Fruit fly (Drosophila melanogaster) whole organism, prepupa: ENCODE results near the gene Enoph.

Experiments
- Blimp-1 ChIP-seq: fragments of 200-800 bp; sonication (Bioruptor generic); optimal IDR thresholded peaks from 3 replicates; lab custom pipeline; 2017; ENCODE audit warnings: missing biosample characterization, missing genetic modification characterization, mild to moderate bottlenecking, moderate library complexity, missing genetic modification reagents
- CG10631 ChIP-seq: fragments of 200-800 bp; sonication (Bioruptor generic); optimal IDR thresholded peaks from 2 replicates; lab custom pipeline; 2016; ENCODE audit warnings: missing biosample characterization, missing genetic modification characterization
- CG11762 ChIP-seq: fragments of 200-800 bp; sonication (Bioruptor generic); optimal IDR thresholded peaks from 3 replicates; lab custom pipeline; 2016; ENCODE audit warnings: missing biosample characterization, missing genetic modification characterization; ENCODE audit not compliant: insufficient read depth
- CG15336 ChIP-seq: fragments of 200-800 bp; sonication (Bioruptor generic); IDR thresholded peaks from 2 replicates; pipeline ENCODE4 v1.3.6; 2022; ENCODE audit warnings: missing biosample characterization, missing genetic modification characterization
- CG3032 ChIP-seq: fragments of 200-800 bp; optimal IDR thresholded peaks from 2 replicates; lab custom pipeline; 2019; ENCODE audit warnings: missing biosample characterization, mild to moderate bottlenecking, missing genetic modification characterization, moderate library complexity
- CG31627 ChIP-seq: fragments of 200-800 bp; sonication (Bioruptor generic); optimal IDR thresholded peaks from 3 replicates; lab custom pipeline; 2016; ENCODE audit warnings: missing biosample characterization, missing genetic modification characterization
- CG32006 ChIP-seq: fragments of 200-800 bp; sonication (Bioruptor generic); optimal IDR thresholded peaks from 3 replicates; lab custom pipeline; 2017; ENCODE audit warnings: missing biosample characterization, mild to moderate bottlenecking, missing genetic modification characterization
- CG34406 ChIP-seq: fragments of 200-800 bp; sonication (Bioruptor generic); optimal IDR thresholded peaks from 3 replicates; lab custom pipeline; 2016; ENCODE audit warnings: missing biosample characterization, missing genetic modification characterization
- CG3919 ChIP-seq: fragments of 200-800 bp; sonication (Bioruptor generic); optimal IDR thresholded peaks from 3 replicates; lab custom pipeline; 2016; ENCODE audit warnings: missing biosample characterization, missing genetic modification characterization
- CG4318 ChIP-seq: fragments of 200-800 bp; sonication (Bioruptor generic); optimal IDR thresholded peaks from 3 replicates; lab custom pipeline; 2017; ENCODE audit warnings: missing biosample characterization, mild to moderate bottlenecking, missing genetic modification characterization
- CG6163 ChIP-seq: fragments of 200-800 bp; sonication (Bioruptor generic); IDR thresholded peaks from 3 replicates; pipeline ENCODE4 v1.3.6; 2022; ENCODE audit warnings: missing biosample characterization, missing genetic modification characterization
- CG6792 ChIP-seq: fragments of 200-800 bp; sonication (Bioruptor generic); optimal IDR thresholded peaks from 3 replicates; lab custom pipeline; 2016; ENCODE audit warnings: missing biosample characterization, missing genetic modification characterization
- CG6808 ChIP-seq: fragments of 200-800 bp; sonication (Bioruptor generic); optimal IDR thresholded peaks from 3 replicates; lab custom pipeline; 2017; ENCODE audit warnings: missing biosample characterization, missing genetic modification characterization, mild to moderate bottlenecking, moderate library complexity, missing genetic modification reagents
- CG7368 ChIP-seq: fragments of 200-800 bp; sonication (Bioruptor generic); optimal IDR thresholded peaks from 3 replicates; lab custom pipeline; 2016; ENCODE audit warnings: missing biosample characterization, missing genetic modification characterization
- CG8119 ChIP-seq: fragments of 200-800 bp; sonication (Bioruptor generic); IDR thresholded peaks from 3 replicates; pipeline ENCODE4 v1.3.6; 2022; ENCODE audit warnings: missing biosample characterization, missing genetic modification characterization
- CG8319 ChIP-seq: fragments of 200-800 bp; sonication (Bioruptor generic); optimal IDR thresholded peaks from 3 replicates; lab custom pipeline; 2016; ENCODE audit warnings: missing biosample characterization, missing genetic modification characterization
- CG8632 ChIP-seq: fragments of 200-800 bp; sonication (Bioruptor generic); optimal IDR thresholded peaks from 3 replicates; lab custom pipeline; 2016; ENCODE audit warnings: missing biosample characterization, missing genetic modification characterization
- CG9139 ChIP-seq: fragments of 200-800 bp; sonication (Bioruptor generic); optimal IDR thresholded peaks from 3 replicates; lab custom pipeline; 2017; ENCODE audit warnings: missing biosample characterization, mild to moderate bottlenecking, missing genetic modification characterization
- Eip75B ChIP-seq: fragments of 200-800 bp; sonication (Bioruptor generic); optimal IDR thresholded peaks from 3 replicates; lab custom pipeline; 2016; ENCODE audit warnings: missing biosample characterization, missing genetic modification characterization
- Eip78C ChIP-seq: fragments of 200-800 bp; sonication (Bioruptor generic); peaks from one replicate; lab custom pipeline; 2016; ENCODE audit warnings: missing biosample characterization, missing genetic modification characterization
- Eip93F ChIP-seq: fragments of 200-800 bp; sonication (Bioruptor generic); optimal IDR thresholded peaks from 2 replicates; lab custom pipeline; 2016; ENCODE audit warnings: missing biosample characterization, mild to moderate bottlenecking, missing genetic modification characterization
- Ets96B ChIP-seq: fragments of 200-800 bp; optimal IDR thresholded peaks from 2 replicates; lab custom pipeline; 2019; ENCODE audit warnings: missing biosample characterization, mild to moderate bottlenecking, missing genetic modification characterization, moderate library complexity
- Gug ChIP-seq: fragments of 200-800 bp; sonication (Bioruptor generic); IDR thresholded peaks from 2 replicates; pipeline ENCODE4 v1.3.6; 2022; ENCODE audit warnings: missing biosample characterization, missing genetic modification characterization
- Hr38 ChIP-seq: sonication (Bioruptor generic); optimal IDR thresholded peaks from 2 replicates; lab custom pipeline; 2016; ENCODE audit warnings: missing biosample characterization, missing genetic modification characterization
- Hr39 ChIP-seq: fragments of 200-800 bp; sonication (Bioruptor generic); optimal IDR thresholded peaks from 2 replicates; lab custom pipeline; 2016; ENCODE audit warnings: missing biosample characterization, missing genetic modification characterization
- Hr4 ChIP-seq: fragments of 200-800 bp; sonication (Bioruptor generic); optimal IDR thresholded peaks from 3 replicates; lab custom pipeline; 2016; ENCODE audit warnings: missing biosample characterization, missing genetic modification characterization
- Lpt ChIP-seq: fragments of 200-800 bp; sonication (Bioruptor generic); optimal IDR thresholded peaks from 3 replicates; lab custom pipeline; 2016; ENCODE audit warnings: missing biosample characterization, missing genetic modification characterization
- OdsH ChIP-seq: fragments of 200-800 bp; sonication (Bioruptor generic); optimal IDR thresholded peaks from 3 replicates; lab custom pipeline; 2016; ENCODE audit warnings: missing biosample characterization, missing genetic modification characterization
- Sox14 ChIP-seq: fragments of 200-800 bp; sonication (Bioruptor generic); optimal IDR thresholded peaks from 3 replicates; lab custom pipeline; 2016; ENCODE audit warnings: missing biosample characterization, missing genetic modification characterization
- achi ChIP-seq: fragments of 200-800 bp; sonication (Bioruptor generic); optimal IDR thresholded peaks from 3 replicates; lab custom pipeline; 2016; ENCODE audit warnings: missing biosample characterization, missing genetic modification characterization
- acj6 ChIP-seq: fragments of 200-800 bp; sonication (Bioruptor generic); optimal IDR thresholded peaks from 3 replicates; lab custom pipeline; 2016; ENCODE audit warnings: missing biosample characterization, missing genetic modification characterization
- cyc ChIP-seq: fragments of 200-800 bp; sonication (Bioruptor generic); optimal IDR thresholded peaks from 3 replicates; lab custom pipeline; 2016; ENCODE audit warnings: missing biosample characterization, missing genetic modification characterization
- dsx ChIP-seq: fragments of 200-800 bp; optimal IDR thresholded peaks from 3 replicates; lab custom pipeline; 2019; ENCODE audit warnings: missing biosample characterization, mild to moderate bottlenecking, missing genetic modification characterization, moderate library complexity; ENCODE audit not compliant: poor library complexity, severe bottlenecking
- eg ChIP-seq: fragments of 200-800 bp; sonication (Bioruptor generic); IDR thresholded peaks from 3 replicates; pipeline ENCODE4 v1.3.6; 2022; ENCODE audit warnings: missing biosample characterization, missing genetic modification characterization
- esn ChIP-seq: fragments of 200-800 bp; sonication (Bioruptor generic); optimal IDR thresholded peaks from 2 replicates; lab custom pipeline; 2016; ENCODE audit warnings: missing biosample characterization, mild to moderate bottlenecking, missing genetic modification characterization, moderate library complexity
- fd59A ChIP-seq: fragments of 200-800 bp; sonication (Bioruptor generic); optimal IDR thresholded peaks from 2 replicates; lab custom pipeline; 2017; ENCODE audit warnings: missing biosample characterization, mild to moderate bottlenecking, missing genetic modification characterization, missing genetic modification reagents
- fkh ChIP-seq: fragments of 200-800 bp; sonication (Bioruptor generic); optimal IDR thresholded peaks from 3 replicates; lab custom pipeline; 2017; ENCODE audit warnings: missing biosample characterization, mild to moderate bottlenecking, missing genetic modification characterization, moderate library complexity
- lz ChIP-seq: fragments of 200-800 bp; sonication (Bioruptor generic); optimal IDR thresholded peaks from 3 replicates; lab custom pipeline; 2016; ENCODE audit warnings: missing biosample characterization, missing genetic modification characterization
- net ChIP-seq: fragments of 200-800 bp; sonication (Bioruptor generic); optimal IDR thresholded peaks from 3 replicates; lab custom pipeline; 2016; ENCODE audit warnings: missing biosample characterization, missing genetic modification characterization
- pdm3 ChIP-seq: fragments of 200-800 bp; sonication (Bioruptor generic); optimal IDR thresholded peaks from 3 replicates; lab custom pipeline; 2016; ENCODE audit warnings: missing biosample characterization, missing genetic modification characterization
- salr ChIP-seq, 2 experiments: fragments of 200-800 bp; sonication (Bioruptor generic); optimal IDR thresholded peaks; 3 replicates each; lab custom pipeline; 2016 to 2018; ENCODE audit warnings: missing biosample characterization in 2 of 2, missing genetic modification characterization in 2 of 2, mild to moderate bottlenecking in 1 of 2
- spab ChIP-seq: fragments of 200-800 bp; sonication (Bioruptor generic); optimal IDR thresholded peaks from 2 replicates; lab custom pipeline; 2017; ENCODE audit warnings: missing biosample characterization, mild to moderate bottlenecking, missing genetic modification characterization, missing genetic modification reagents
- ss ChIP-seq, 2 experiments: fragments of 200-800 bp; sonication (Bioruptor generic); optimal IDR thresholded peaks; 2 replicates in 1 of 2; 3 replicates in 1 of 2; lab custom pipeline; 2017 to 2018; ENCODE audit warnings: mild to moderate bottlenecking in 2 of 2, missing biosample characterization in 2 of 2, missing genetic modification characterization in 2 of 2, moderate library complexity in 1 of 2
- vri ChIP-seq: fragments of 200-800 bp; sonication (Bioruptor generic); optimal IDR thresholded peaks from 3 replicates; lab custom pipeline; 2016; ENCODE audit warnings: missing biosample characterization, mild to moderate bottlenecking, missing genetic modification characterization

Enoph gene

DNA sequence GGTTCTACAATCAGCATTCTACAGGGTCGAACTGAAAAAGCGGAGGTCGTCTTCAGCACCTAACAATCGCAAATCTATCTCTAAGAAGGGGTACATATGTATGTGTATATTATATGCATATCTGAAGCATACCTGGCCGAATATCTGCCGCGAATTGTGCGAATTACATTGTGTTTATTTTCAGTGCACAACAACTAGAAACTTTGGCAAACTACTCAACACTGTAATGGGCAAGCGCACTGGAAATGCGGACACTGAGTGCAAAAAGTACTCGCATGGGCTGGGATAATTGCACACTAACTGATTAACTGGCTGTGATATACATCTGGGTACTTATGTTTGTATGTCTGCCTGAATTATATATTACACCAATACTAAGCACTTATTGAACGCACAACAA lies 14.3 kb upstream of the Enoph start:
- TF ChIP-seq fd59A (no peak), dsx (GFP tag; lab: Kevin White, UChicago) (peak; percentile 54), Hr4 (peak; percentile 56), CG8632 (GFP tag; lab: Kevin White, UChicago) (no peak), CG6808 (GFP tag; lab: Kevin White, UChicago) (peak; percentile 48), CG31627 (GFP tag; lab: Kevin White, UChicago) (peak; percentile 8), CG8119 (no peak), fkh (no peak), Blimp-1 (no peak), CG32006 (no peak), CG34406 (GFP tag; lab: Kevin White, UChicago) (no peak), CG6792 (peak; percentile 30), eg (GFP tag; lab: Robert Waterston, UW) (no peak), Eip93F (GFP tag; lab: Kevin White, UChicago) (no peak), CG10631 (GFP tag; lab: Kevin White, UChicago) (peak; percentile 17), Hr39 (no peak), CG4318 (GFP tag; lab: Kevin White, UChicago) (no peak), Gug (GFP tag; lab: Robert Waterston, UW) (no peak), CG11762 (peak; percentile 14), CG9139 (no peak), CG8319 (GFP tag; lab: Kevin White, UChicago) (peak; percentile 6), Sox14 (GFP tag; lab: Kevin White, UChicago) (peak; percentile 29), CG15336 (GFP tag; lab: Robert Waterston, UW) (peak; percentile 45; the same call in 1 of the 2 replicates), CG3919 (GFP tag; lab: Kevin White, UChicago) (no peak), CG7368 (GFP tag; lab: Kevin White, UChicago) (no peak), OdsH (GFP tag; lab: Kevin White, UChicago) (peak; percentile 53), Eip75B (peak; percentile 44), CG3032 (tag; lab: Kevin White, UChicago) (peak; percentile 27), Eip78C (peak; percentile 77), net (GFP tag; lab: Kevin White, UChicago) (no peak), spab (no peak), Ets96B (tag; lab: Kevin White, UChicago) (peak; percentile 30), vri (no peak), cyc (GFP tag; lab: Kevin White, UChicago) (peak; percentile 10), Hr38 (no peak), lz (GFP tag; lab: Kevin White, UChicago) (no peak), ss (GFP tag; optimal IDR thresholded peaks at IDR 0.05; lab: Kevin White, UChicago) (peak in 1 of 2 experiments; percentile 27), salr (GFP tag; optimal IDR thresholded peaks at IDR 0.05; lab: Kevin White, UChicago) (peak in 1 of 2 experiments; percentile 19), acj6 (GFP tag; lab: Kevin White, UChicago) (no peak), CG6163 (no peak), pdm3 (GFP tag; lab: Kevin White, UChicago) (peak; percentile 44), achi (GFP tag; lab: Kevin White, UChicago) (no peak), Lpt (GFP tag; lab: Kevin White, UChicago) (peak; percentile 27), esn (peak; percentile 24)

DNA sequence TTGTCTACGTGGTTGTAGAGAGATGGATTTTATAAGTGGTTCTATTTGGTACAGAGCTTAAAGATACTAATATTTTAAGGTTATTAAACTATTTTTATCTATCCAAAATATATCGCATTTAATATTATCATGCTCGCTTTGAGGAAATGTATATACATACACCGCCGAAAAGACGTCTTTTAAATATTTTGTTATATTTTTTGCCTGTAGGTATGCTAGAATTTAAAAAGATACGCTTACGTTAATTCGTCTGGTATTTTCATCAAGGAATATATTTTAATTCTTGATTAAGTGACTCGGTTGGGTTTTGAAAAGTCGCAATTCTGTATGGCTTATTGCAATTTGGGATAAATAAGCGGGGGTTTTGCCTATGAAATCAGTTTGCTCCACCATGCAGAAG lies 12.0 kb upstream of the Enoph start:
- no peak for TF ChIP-seq ss (GFP tag; optimal IDR thresholded peaks at IDR 0.05; lab: Kevin White, UChicago)
- TF ChIP-seq Lpt (GFP tag; lab: Kevin White, UChicago) = no peak
- TF ChIP-seq Eip78C = peak; percentile 43
